Worm (Caenorhabditis elegans) whole organism, young adult: ENCODE data around the gene sdz-37.

Source experiments
- B0035.1 ChIP-seq: sonication (generic microtip); optimal IDR thresholded peaks from 2 replicates; lab custom pipeline; 2016; ENCODE audit warnings: missing genetic modification characterization, mild to moderate bottlenecking, missing compliant biosample characterization, missing genotype, missing genetic modification reagents
- B0261.1 ChIP-seq: sonication (generic microtip); optimal IDR thresholded peaks from 2 replicates; lab custom pipeline; 2016; ENCODE audit warnings: mild to moderate bottlenecking, missing genetic modification characterization, moderate library complexity, missing compliant biosample characterization
- D2030.7 ChIP-seq: fragments of 200-800 bp; sonication (Bioruptor generic); IDR thresholded peaks from 2 replicates; pipeline ENCODE4 v1.3.6; 2022; ENCODE audit warnings: missing genetic modification reagents, missing genetic modification characterization, missing compliant biosample characterization
- F22D6.2 ChIP-seq: sonication (generic microtip); optimal IDR thresholded peaks from 2 replicates; lab custom pipeline; 2016; ENCODE audit warnings: mild to moderate bottlenecking, missing genetic modification characterization, missing compliant biosample characterization
- F37B4.10 ChIP-seq: fragments of 200-800 bp; sonication (Bioruptor generic); IDR thresholded peaks from 2 replicates; pipeline ENCODE4 v1.3.6; 2022; ENCODE audit warnings: missing genetic modification characterization, missing compliant biosample characterization
- Y53F4B.3 ChIP-seq: fragments of 200-800 bp; sonication (Bioruptor generic); IDR thresholded peaks from 2 replicates; pipeline ENCODE4 v1.3.6; 2022; ENCODE audit warnings: missing genetic modification reagents, missing genetic modification characterization, missing compliant biosample characterization
- Y56A3A.18 ChIP-seq: fragments of 200-800 bp; sonication (Bioruptor generic); IDR thresholded peaks from 2 replicates; pipeline ENCODE4 v1.3.6; 2022; ENCODE audit warnings: missing genetic modification reagents, missing genetic modification characterization, missing compliant biosample characterization
- Y95B8A.8 ChIP-seq: fragments of 200-800 bp; sonication (Bioruptor generic); IDR thresholded peaks from 2 replicates; pipeline ENCODE4 v1.3.6; 2022; ENCODE audit warnings: missing genetic modification reagents, missing genetic modification characterization, missing compliant biosample characterization
- akir-1 ChIP-seq: fragments of 200-800 bp; sonication (Bioruptor generic); optimal IDR thresholded peaks from 2 replicates; lab custom pipeline; 2018; ENCODE audit warnings: mild to moderate bottlenecking, missing genetic modification characterization, moderate library complexity, missing compliant biosample characterization
- aptf-3 ChIP-seq: fragments of 200-800 bp; sonication (Bioruptor generic); IDR thresholded peaks from 2 replicates; pipeline ENCODE4 v1.3.6; 2022; ENCODE audit warnings: missing genetic modification characterization, missing compliant biosample characterization
- bed-1 ChIP-seq: fragments of 200-800 bp; sonication (Bioruptor generic); IDR thresholded peaks from 2 replicates; pipeline ENCODE4 v1.3.6; 2022; ENCODE audit warnings: missing genetic modification reagents, missing genetic modification characterization, missing compliant biosample characterization
- cebp-2 ChIP-seq: fragments of 200-800 bp; sonication (Bioruptor generic); IDR thresholded peaks from 2 replicates; pipeline ENCODE4 v1.3.6; 2022; ENCODE audit warnings: missing genetic modification characterization, missing compliant biosample characterization
- dox-1 ChIP-seq: fragments of 200-800 bp; sonication (Bioruptor generic); IDR thresholded peaks from 2 replicates; pipeline ENCODE4 v1.3.6; 2022; ENCODE audit warnings: missing genetic modification reagents, missing genetic modification characterization, missing compliant biosample characterization
- egl-18 ChIP-seq: fragments of 200-800 bp; sonication (Bioruptor generic); IDR thresholded peaks from 2 replicates; pipeline ENCODE4 v1.3.6; 2022; ENCODE audit warnings: missing genetic modification reagents, missing genetic modification characterization, missing compliant biosample characterization
- ets-4 ChIP-seq: fragments of 200-800 bp; sonication (Bioruptor generic); optimal IDR thresholded peaks from 2 replicates; lab custom pipeline; 2018; ENCODE audit warnings: mild to moderate bottlenecking, missing genetic modification characterization, missing compliant biosample characterization
- fkh-3 ChIP-seq: sonication (generic microtip); optimal IDR thresholded peaks from 2 replicates; lab custom pipeline; 2016; ENCODE audit warnings: mild to moderate bottlenecking, missing genetic modification characterization, missing compliant biosample characterization
- gei-17 ChIP-seq: fragments of 200-800 bp; sonication (Bioruptor generic); optimal IDR thresholded peaks from 2 replicates; lab custom pipeline; 2018; ENCODE audit warnings: mild to moderate bottlenecking, missing genetic modification characterization, missing compliant biosample characterization
- him-1 ChIP-seq: sonication (generic microtip); optimal IDR thresholded peaks from 2 replicates; lab custom pipeline; 2016; ENCODE audit warnings: missing genotype, missing genetic modification reagents, missing genetic modification characterization, missing compliant biosample characterization
- hlh-12 ChIP-seq: sonication (generic microtip); optimal IDR thresholded peaks from 2 replicates; lab custom pipeline; 2016; ENCODE audit warnings: missing genetic modification characterization, missing compliant biosample characterization
- hlh-26 ChIP-seq: fragments of 200-800 bp; sonication (Bioruptor generic); conservative IDR thresholded peaks from 2 replicates; pipeline ENCODE4 v1.3.6; 2022; ENCODE audit warnings: missing genetic modification reagents, missing genetic modification characterization, missing compliant biosample characterization
- hmg-1.2 ChIP-seq: fragments of 200-800 bp; sonication (Bioruptor generic); IDR thresholded peaks from 2 replicates; pipeline ENCODE4 v1.3.6; 2022; ENCODE audit warnings: missing genetic modification reagents, missing genetic modification characterization, missing compliant biosample characterization
- hsf-1 ChIP-seq: fragments of 200-800 bp; sonication (Bioruptor generic); IDR thresholded peaks from 2 replicates; pipeline ENCODE4 v1.3.6; 2022; ENCODE audit warnings: missing genetic modification reagents, missing genetic modification characterization, missing compliant biosample characterization
- lin-35 ChIP-seq, 3 experiments: fragments of 150-350 bp in 2 of 3; sonication (generic microtip) in 1 of 3; optimal IDR thresholded peaks; 2 replicates each; lab custom pipeline; 2014 to 2018; ENCODE audit warnings: missing biosample characterization in 3 of 3, missing genetic modification characterization in 3 of 3, missing genetic modification reagents in 3 of 3
- lsl-1 ChIP-seq: fragments of 200-800 bp; sonication (Bioruptor generic); optimal IDR thresholded peaks from 2 replicates; lab custom pipeline; 2018; ENCODE audit warnings: mild to moderate bottlenecking, missing genetic modification characterization, moderate library complexity, missing compliant biosample characterization
- mcd-1 ChIP-seq: fragments of 200-800 bp; sonication (Bioruptor generic); IDR thresholded peaks from 2 replicates; pipeline ENCODE4 v1.3.6; 2022; ENCODE audit warnings: missing genetic modification reagents, missing genetic modification characterization, missing compliant biosample characterization
- nfya-2 ChIP-seq: fragments of 200-800 bp; sonication (Bioruptor generic); IDR thresholded peaks from 2 replicates; pipeline ENCODE4 v1.3.6; 2022; ENCODE audit warnings: missing genetic modification reagents, missing genetic modification characterization, missing compliant biosample characterization
- nhr-179 ChIP-seq: sonication (generic microtip); optimal IDR thresholded peaks from 2 replicates; lab custom pipeline; 2016; ENCODE audit warnings: mild to moderate bottlenecking, missing genetic modification characterization, missing compliant biosample characterization
- rec-8 ChIP-seq, 2 experiments: sonication (generic microtip); optimal IDR thresholded peaks; 2 replicates each; lab custom pipeline; 2016; ENCODE audit warnings: mild to moderate bottlenecking in 2 of 2, missing genetic modification characterization in 2 of 2, missing genetic modification reagents in 2 of 2, missing genotype in 2 of 2, missing biosample characterization in 1 of 2, missing compliant biosample characterization in 1 of 2, moderate library complexity in 1 of 2
- repo-1 ChIP-seq: sonication (generic microtip); optimal IDR thresholded peaks from 2 replicates; lab custom pipeline; 2017; ENCODE audit warnings: mild to moderate bottlenecking, missing genetic modification characterization, missing compliant biosample characterization
- sdz-38 ChIP-seq: sonication (generic microtip); optimal IDR thresholded peaks from 2 replicates; lab custom pipeline; 2016; ENCODE audit warnings: missing genotype, missing genetic modification characterization, missing compliant biosample characterization
- snpc-4 ChIP-seq, 5 experiments: fragments of 150-350 bp in 1 of 5; sonication (generic microtip) in 4 of 5; optimal IDR thresholded peaks; 2 replicates each; lab custom pipeline; 2014 to 2018; ENCODE audit warnings: missing genetic modification characterization in 5 of 5, missing biosample characterization in 3 of 5, antibody characterized with exemption in 2 of 5, mild to moderate bottlenecking in 2 of 5, missing compliant biosample characterization in 2 of 5, missing genotype in 2 of 5, moderate library complexity in 2 of 5, missing genetic modification reagents in 1 of 5
- unc-62 ChIP-seq: fragments of 150-350 bp; optimal IDR thresholded peaks from 2 replicates; lab custom pipeline; 2014; ENCODE audit warnings: missing biosample characterization, missing genetic modification reagents, missing genetic modification characterization
- zfh-2 ChIP-seq: fragments of 200-800 bp; sonication (Bioruptor generic); conservative IDR thresholded peaks from 2 replicates; pipeline ENCODE4 v1.3.6; 2022; ENCODE audit warnings: missing genetic modification reagents, missing genetic modification characterization, missing compliant biosample characterization
- ztf-25 ChIP-seq: fragments of 200-800 bp; sonication (Bioruptor generic); IDR thresholded peaks from 2 replicates; pipeline ENCODE4 v1.3.6; 2022; ENCODE audit warnings: missing genetic modification reagents, missing genetic modification characterization, missing compliant biosample characterization
- ztf-28 ChIP-seq: fragments of 200-800 bp; sonication (Bioruptor generic); IDR thresholded peaks from 2 replicates; pipeline ENCODE4 v1.3.6; 2022; ENCODE audit warnings: missing genetic modification reagents, missing genetic modification characterization, missing compliant biosample characterization
- ztf-3 ChIP-seq: fragments of 200-800 bp; sonication (Bioruptor generic); optimal IDR thresholded peaks from 2 replicates; lab custom pipeline; 2018; ENCODE audit warnings: mild to moderate bottlenecking, missing genetic modification characterization, missing compliant biosample characterization
- ztf-6 ChIP-seq: fragments of 200-800 bp; sonication (Bioruptor generic); IDR thresholded peaks from 2 replicates; pipeline ENCODE4 v1.3.6; 2022; ENCODE audit warnings: missing genetic modification reagents, missing genetic modification characterization, missing compliant biosample characterization

The sdz-37 gene

ce11 chrII:10502491-10503063 lies 37.9 kb downstream of the sdz-37 start, which contains the start of gene myrf-1 (continued):
- TF ChIP-seq hlh-26 (GFP tag; lab: Robert Waterston, UW) (no peak), ztf-28 (GFP tag; lab: Robert Waterston, UW) (no peak), hlh-12 (no peak), rec-8 (tag; optimal IDR thresholded peaks at IDR 0.05; lab: Kevin White, UChicago) (no peak), hsf-1 (GFP tag; lab: Robert Waterston, UW) (no peak), F22D6.2 (tag; lab: Kevin White, UChicago) (no peak), ets-4 (GFP tag; lab: Kevin White, UChicago) (peak; percentile 64), ztf-25 (no peak), B0261.1 (tag; lab: Kevin White, UChicago) (no peak), ztf-3 (GFP tag; lab: Kevin White, UChicago) (no peak), D2030.7 (GFP tag; lab: Robert Waterston, UW) (no peak), fkh-3 (tag; lab: Kevin White, UChicago) (no peak), gei-17 (GFP tag; lab: Kevin White, UChicago) (peak; percentile 12), dox-1 (GFP tag; lab: Robert Waterston, UW) (peak; percentile 90), unc-62 (GFP tag; lab: Kevin White, UChicago) (no peak), lsl-1 (GFP tag; lab: Kevin White, UChicago) (no peak), Y95B8A.8 (GFP tag; lab: Robert Waterston, UW) (no peak), bed-1 (no peak)

DNA sequence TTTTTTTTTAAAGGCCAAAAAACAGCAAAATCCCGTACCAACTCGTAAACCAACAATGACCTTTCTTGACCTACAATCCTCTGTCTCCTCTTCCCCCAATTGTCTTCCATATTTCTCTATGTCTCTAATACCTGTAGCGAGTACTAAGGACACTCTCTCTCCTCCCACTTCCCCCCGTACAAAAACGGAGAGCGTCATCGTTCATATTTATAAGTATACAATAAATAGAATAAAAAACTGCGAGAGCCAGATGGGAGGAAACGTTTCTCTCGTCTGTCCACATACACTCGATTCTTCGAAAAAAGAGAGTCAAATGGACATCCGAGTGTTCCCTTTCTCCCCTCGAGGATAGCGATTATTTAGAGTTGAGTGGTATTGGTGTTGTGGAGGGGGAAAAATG lies 40.1 kb downstream of the sdz-37 start:
- TF ChIP-seq hmg-1.2 (peak; percentile 17; the same call in 1 of the 2 replicates), him-1 (tag; lab: Kevin White, UChicago) (no peak), egl-18 (no peak)

DNA sequence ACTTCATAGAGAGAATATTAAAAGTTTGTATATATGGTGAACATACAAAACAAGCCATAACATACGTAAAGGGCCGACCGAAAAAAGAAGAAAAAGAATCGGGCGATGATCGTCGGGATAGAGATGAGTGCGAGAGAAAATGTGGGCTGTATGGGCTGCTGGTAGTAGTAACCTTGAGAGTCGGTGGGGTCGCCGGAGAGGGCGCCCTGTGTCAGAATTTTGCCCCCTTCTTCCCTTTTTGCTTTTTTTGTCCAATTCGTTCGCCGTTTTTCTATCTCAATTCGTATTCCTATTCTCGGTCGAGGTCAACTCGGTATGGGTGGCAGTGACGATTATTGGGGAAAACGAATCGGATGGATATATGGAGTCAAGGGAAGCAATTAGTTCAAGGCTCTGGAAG lies 41.3 kb downstream of the sdz-37 start:
- TF ChIP-seq sdz-38 (no peak), unc-62 (GFP tag; lab: Kevin White, UChicago) (no peak), aptf-3 (GFP tag; lab: Robert Waterston, UW) (no peak), lsl-1 (GFP tag; lab: Kevin White, UChicago) (no peak), lin-35 (GFP tag; optimal IDR thresholded peaks at IDR 0.05; lab: Kevin White, UChicago) (no peak), akir-1 (no peak), F37B4.10 (GFP tag; lab: Robert Waterston, UW) (no peak), repo-1 (tag; lab: Kevin White, UChicago) (no peak), zfh-2 (GFP tag; lab: Robert Waterston, UW) (no peak), cebp-2 (GFP tag; lab: Robert Waterston, UW) (no peak), mcd-1 (GFP tag; lab: Robert Waterston, UW) (no peak), fkh-3 (tag; lab: Kevin White, UChicago) (no peak), B0035.1 (tag; lab: Kevin White, UChicago) (no peak), Y53F4B.3 (GFP tag; lab: Robert Waterston, UW) (no peak), Y56A3A.18 (no peak), snpc-4 (GFP tag; optimal IDR thresholded peaks at IDR 0.05; lab: Kevin White, UChicago) (no peak), snpc-4 (tag; optimal IDR thresholded peaks at IDR 0.05; lab: Kevin White, UChicago) (no peak), bed-1 (no peak), nhr-179 (tag; lab: Kevin White, UChicago) (no peak), nfya-2 (no peak), ztf-6 (GFP tag; lab: Robert Waterston, UW) (no peak)
